Worm (Caenorhabditis elegans) whole organism, L1 larva: Measurements from ENCODE around the gene pak-2.

Experiments used
- aly-2 ChIP-seq: fragments of 150-350 bp; optimal IDR thresholded peaks from 2 replicates; lab custom pipeline; 2014; ENCODE audit warnings: missing biosample characterization, missing genetic modification characterization
- ama-1 ChIP-seq: fragments of 150-350 bp; optimal IDR thresholded peaks from 2 replicates; lab custom pipeline; 2014
- egl-27 ChIP-seq, 2 experiments: fragments of 150-350 bp in 1 of 2; sonication (generic microtip); optimal IDR thresholded peaks; 3 replicates each; lab custom pipeline; 2017 to 2018; ENCODE audit warnings: missing biosample characterization in 2 of 2, missing genetic modification characterization in 2 of 2, missing genetic modification reagents in 2 of 2
- fos-1 ChIP-seq: fragments of 150-350 bp; optimal IDR thresholded peaks from 2 replicates; lab custom pipeline; 2014; ENCODE audit warnings: missing biosample characterization, missing genetic modification characterization
- lin-15B ChIP-seq: fragments of 150-350 bp; sonication (generic microtip); optimal IDR thresholded peaks from 3 replicates; lab custom pipeline; 2014; ENCODE audit warnings: missing biosample characterization, missing genetic modification characterization
- mdl-1 ChIP-seq, 2 experiments: fragments of 150-350 bp; optimal IDR thresholded peaks; 2 replicates each; lab custom pipeline; 2014 to 2017; ENCODE audit warnings: missing biosample characterization in 2 of 2, missing genetic modification characterization in 2 of 2, inconsistent platforms in 1 of 2
- mep-1 ChIP-seq: fragments of 150-350 bp; optimal IDR thresholded peaks from 2 replicates; lab custom pipeline; 2014; ENCODE audit warnings: missing biosample characterization, missing genetic modification characterization
- nhr-12 ChIP-seq: sonication (generic microtip); optimal IDR thresholded peaks from 2 replicates; lab custom pipeline; 2017; ENCODE audit warnings: missing biosample characterization, missing genetic modification characterization
- nhr-76 ChIP-seq: sonication (generic microtip); optimal IDR thresholded peaks from 2 replicates; lab custom pipeline; 2017; ENCODE audit warnings: missing biosample characterization, missing genetic modification characterization
- nhr-77 ChIP-seq: fragments of 150-350 bp; optimal IDR thresholded peaks from 2 replicates; lab custom pipeline; 2014; ENCODE audit warnings: missing biosample characterization, missing genetic modification characterization
- nhr-85 ChIP-seq: sonication (generic microtip); peaks from one replicate; lab custom pipeline; 2016; ENCODE audit warnings: missing genetic modification characterization, inconsistent platforms, missing compliant biosample characterization
- snpc-4 ChIP-seq: fragments of 150-350 bp; optimal IDR thresholded peaks from 2 replicates; lab custom pipeline; 2014; ENCODE audit warnings: missing biosample characterization, missing genetic modification characterization
- unc-130 ChIP-seq: fragments of 150-350 bp; optimal IDR thresholded peaks from 2 replicates; lab custom pipeline; 2017; ENCODE audit warnings: missing biosample characterization, missing genetic modification characterization, inconsistent platforms

DNA sequence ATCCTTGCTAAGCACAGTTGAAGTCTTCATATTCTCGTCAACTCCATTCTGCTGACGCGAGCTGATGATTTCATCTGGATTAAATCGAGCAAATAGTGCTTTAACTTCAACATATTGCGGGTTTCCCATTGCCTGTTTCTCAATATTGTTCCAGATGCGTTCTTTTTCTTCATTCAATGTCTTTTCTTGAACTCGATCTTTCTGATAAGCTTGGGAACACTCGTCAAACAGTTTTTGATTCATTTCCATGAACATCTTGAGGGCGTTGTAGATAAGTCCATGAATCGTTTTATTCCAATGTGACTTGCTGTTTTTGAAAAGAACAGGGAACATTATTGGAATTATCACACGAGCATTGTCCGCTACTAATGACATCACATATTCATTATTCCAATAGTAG, 11.5 kb downstream of the pak-2 start:
- TF ChIP-seq egl-27 (tag; optimal IDR thresholded peaks at IDR 0.05; lab: Kevin White, UChicago) (no peak), fos-1 (no peak), lin-15B (tag; lab: Kevin White, UChicago) (no peak), ama-1 (lab: Kevin White, UChicago) (no peak), snpc-4 (tag; lab: Kevin White, UChicago) (no peak), mdl-1 (tag; optimal IDR thresholded peaks at IDR 0.05; lab: Kevin White, UChicago) (no peak), nhr-12 (no peak), nhr-76 (no peak), mep-1 (tag; lab: Kevin White, UChicago) (no peak), aly-2 (no peak), nhr-77 (tag; lab: Kevin White, UChicago) (no peak), nhr-85 (tag; lab: Kevin White, UChicago) (no peak), unc-130 (tag; lab: Kevin White, UChicago) (no peak)
